Fruit fly (Drosophila melanogaster): Measurements from ENCODE around the gene CG15210.

Gene CG15210

DNA sequence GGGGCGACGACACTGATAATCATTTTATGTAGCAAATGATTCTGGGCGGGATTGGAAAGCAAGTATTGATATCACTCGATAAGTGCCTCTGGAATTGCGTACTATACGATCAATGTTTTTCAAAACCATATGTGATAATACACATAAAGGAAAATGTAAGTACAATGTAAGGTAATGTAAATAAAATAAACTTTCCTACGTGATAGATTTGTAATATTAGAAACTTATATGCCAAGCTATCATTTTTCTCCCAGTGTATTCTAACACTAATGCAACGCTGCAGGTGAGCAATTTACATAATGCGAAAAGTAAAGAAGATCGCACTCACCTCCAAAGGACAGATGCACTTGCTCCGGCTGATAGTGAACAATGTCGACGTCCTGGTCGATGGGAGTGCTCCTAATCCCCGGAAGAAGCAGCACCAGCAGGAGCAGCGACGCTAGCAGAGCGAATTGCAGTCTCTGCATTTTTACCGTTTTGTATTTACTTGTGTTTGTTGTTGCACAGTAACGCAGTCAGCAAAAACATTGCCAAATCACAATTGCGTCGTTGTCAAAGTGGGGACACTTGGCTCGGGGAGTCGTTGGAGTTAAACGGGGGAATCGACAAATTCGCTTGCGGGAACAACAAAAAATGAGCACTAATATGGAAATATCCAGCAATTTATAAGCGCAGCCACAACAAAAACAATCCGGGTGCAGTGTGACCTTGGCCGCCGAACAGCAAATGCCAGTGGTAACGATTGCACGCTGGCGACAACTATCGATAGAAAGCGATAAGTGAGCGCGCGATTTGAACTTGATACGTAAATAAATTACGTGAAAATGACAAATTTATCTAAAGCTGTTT, 38.3 kb downstream of the CG15210 start, which contains the start of gene CG1637:
TSS of gene CG1637 (minus strand) at position 807 of the 849 bp plus-strand sequence.
- no peak for TF ChIP-seq CG9932 (GFP tag; IDR thresholded peaks at IDR 0.05)
- no peak for TF ChIP-seq tgo (GFP tag; IDR thresholded peaks at IDR 0.05)
- TF ChIP-seq pros (GFP tag; optimal IDR thresholded peaks at IDR 0.05) = no peak
- TF ChIP-seq nau (GFP tag; optimal IDR thresholded peaks at IDR 0.05) = no peak
- peak; percentile 39 for TF ChIP-seq ato (GFP tag; IDR thresholded peaks at IDR 0.05; ENCODE audit: partially characterized antibody)
- no peak for TF ChIP-seq CG12236 (GFP tag; optimal IDR thresholded peaks at IDR 0.05)
- TF ChIP-seq CG17359 (tag; optimal IDR thresholded peaks at IDR 0.05) = no peak
- TF ChIP-seq Dll (GFP tag; IDR thresholded peaks at IDR 0.05; ENCODE audit: partially characterized antibody) = peak; percentile 72
- TF ChIP-seq corto (GFP tag; optimal IDR thresholded peaks at IDR 0.05) = no peak
- TF ChIP-seq Gsc (GFP tag; IDR thresholded peaks at IDR 0.05) = no peak
- TF ChIP-seq CG7987 (GFP tag; optimal IDR thresholded peaks at IDR 0.05) = no peak
- peak; percentile 86; the same call in 3 of the 4 replicates for TF ChIP-seq chinmo (GFP tag; IDR thresholded peaks at IDR 0.05; ENCODE audit: partially characterized antibody)
- no peak for TF ChIP-seq Doc2 (GFP tag; IDR thresholded peaks at IDR 0.05)
- no peak for TF ChIP-seq CG4282 (GFP tag; optimal IDR thresholded peaks at IDR 0.05)
- peak; percentile 65 for TF ChIP-seq unc-4 (GFP tag; IDR thresholded peaks at IDR 0.05; ENCODE audit: partially characterized antibody)
- TF ChIP-seq knrl (GFP tag; IDR thresholded peaks at IDR 0.05; ENCODE audit: partially characterized antibody) = peak; percentile 66
- TF ChIP-seq CG15514 (GFP tag; optimal IDR thresholded peaks at IDR 0.05) = peak; percentile 42
- no peak for TF ChIP-seq CG4854 (GFP tag; optimal IDR thresholded peaks at IDR 0.05)
- TF ChIP-seq CG10267 (tag; optimal IDR thresholded peaks at IDR 0.05) = no peak
- TF ChIP-seq cg (GFP tag; optimal IDR thresholded peaks at IDR 0.05) = no peak
- TF ChIP-seq CG3407 (GFP tag; optimal IDR thresholded peaks at IDR 0.05) = no peak
- TF ChIP-seq cato (GFP tag; optimal IDR thresholded peaks at IDR 0.05; ENCODE audit: borderline replicate concordance) = no peak
- TF ChIP-seq ranshi (GFP tag; IDR thresholded peaks at IDR 0.05) = no peak
- TF ChIP-seq vvl (GFP tag; IDR thresholded peaks at IDR 0.05) = peak; percentile 44; the same call in 1 of the 2 replicates
- no peak for TF ChIP-seq Elba2 (GFP tag; optimal IDR thresholded peaks at IDR 0.05)
- no peak for TF ChIP-seq H2.0 (GFP tag; IDR thresholded peaks at IDR 0.05)
- peak; percentile 61 for TF ChIP-seq Drgx (GFP tag; IDR thresholded peaks at IDR 0.05)
- peak; percentile 21 for TF ChIP-seq CG9727 (GFP tag; optimal IDR thresholded peaks at IDR 0.05)
- no peak for TF ChIP-seq Ssrp (tag; optimal IDR thresholded peaks at IDR 0.05)
- TF ChIP-seq GATAe (GFP tag; conservative IDR thresholded peaks at IDR 0.05) = no peak
- TF ChIP-seq tap (tag; optimal IDR thresholded peaks at IDR 0.05) = no peak
- TF ChIP-seq mld (GFP tag; IDR thresholded peaks at IDR 0.05; ENCODE audit: partially characterized antibody) = 0 out of 3 replicates have a peak, but pooled peaks have one; percentile 52
- TF ChIP-seq odd (GFP tag; optimal IDR thresholded peaks at IDR 0.05) = no peak
- TF ChIP-seq tna (GFP tag; IDR thresholded peaks at IDR 0.05; ENCODE audit: partially characterized antibody) = 0 out of 2 replicates have a peak, but pooled peaks have one; percentile 33
- peak; percentile 32 for TF ChIP-seq Med (GFP tag)
- TF ChIP-seq B-H1 (GFP tag; IDR thresholded peaks at IDR 0.05) = no peak
- TF ChIP-seq CG8944 (GFP tag; optimal IDR thresholded peaks at IDR 0.05) = no peak
- no peak for TF ChIP-seq Hmr (GFP tag; optimal IDR thresholded peaks at IDR 0.05)
- no peak for TF ChIP-seq stc (GFP tag; IDR thresholded peaks at IDR 0.05)
- no peak for TF ChIP-seq wdn (GFP tag; IDR thresholded peaks at IDR 0.05)
- TF ChIP-seq Adf1 (GFP tag; IDR thresholded peaks at IDR 0.05) = no peak
- TF ChIP-seq Spps (tag; optimal IDR thresholded peaks at IDR 0.05) = no peak
- no peak for TF ChIP-seq trh (GFP tag; optimal IDR thresholded peaks at IDR 0.05)
- 0 out of 3 replicates have a peak, but pooled peaks have one; percentile 8 for TF ChIP-seq row (GFP tag; IDR thresholded peaks at IDR 0.05)
- TF ChIP-seq Hsf (GFP tag; optimal IDR thresholded peaks at IDR 0.05) = no peak
- no peak for TF ChIP-seq D19B (GFP tag; optimal IDR thresholded peaks at IDR 0.05)
- peak; percentile 20 for TF ChIP-seq Ets97D (GFP tag; optimal IDR thresholded peaks at IDR 0.05)
- no peak for TF ChIP-seq so (GFP tag; IDR thresholded peaks at IDR 0.05)
- no peak for TF ChIP-seq Kr (GFP tag; optimal IDR thresholded peaks at IDR 0.05)

Data from whole organism, embryonic.